Worm (Caenorhabditis elegans) whole organism, L4 larva: ENCODE results near the gene T20D4.3.

ENCODE experiments used
- D1046.2 ChIP-seq: fragments of 200-800 bp; sonication (Bioruptor generic); IDR thresholded peaks from 2 replicates; pipeline ENCODE4 v1.3.6; 2022; ENCODE audit warnings: missing genetic modification characterization, missing compliant biosample characterization
- T26A8.4 ChIP-seq: fragments of 200-800 bp; sonication (Bioruptor generic); IDR thresholded peaks from 2 replicates; pipeline ENCODE4 v1.3.6; 2022; ENCODE audit warnings: missing genetic modification characterization, missing compliant biosample characterization
- ZK337.2 ChIP-seq: fragments of 200-800 bp; sonication (Bioruptor generic); IDR thresholded peaks from 2 replicates; pipeline ENCODE4 v1.3.6; 2022; ENCODE audit warnings: missing genetic modification reagents, missing genetic modification characterization, missing compliant biosample characterization
- ceh-28 ChIP-seq: fragments of 150-350 bp; optimal IDR thresholded peaks from 2 replicates; lab custom pipeline; 2014; ENCODE audit warnings: missing biosample characterization, missing genetic modification reagents, missing genetic modification characterization
- fkh-10 ChIP-seq: fragments of 150-350 bp; optimal IDR thresholded peaks from 2 replicates; lab custom pipeline; 2014; ENCODE audit warnings: missing biosample characterization, missing genetic modification reagents, missing genetic modification characterization
- lin-39 ChIP-seq: fragments of 150-350 bp; optimal IDR thresholded peaks from 2 replicates; lab custom pipeline; 2014; ENCODE audit warnings: missing biosample characterization, missing genetic modification reagents, missing genetic modification characterization
- lsy-2 ChIP-seq, 2 experiments: fragments of 150-350 bp in 1 of 2; sonication (generic microtip) in 1 of 2; optimal IDR thresholded peaks; 2 replicates each; lab custom pipeline; 2014 to 2017; ENCODE audit warnings: missing biosample characterization in 2 of 2, missing genetic modification characterization in 2 of 2
- snpc-4 ChIP-seq: fragments of 150-350 bp; optimal IDR thresholded peaks from 2 replicates; lab custom pipeline; 2014; ENCODE audit warnings: missing biosample characterization, missing genetic modification characterization
- unc-62 ChIP-seq, 3 experiments: fragments of 150-350 bp in 1 of 3; sonication (generic microtip); optimal IDR thresholded peaks in 2 of 3; peaks in 1 of 3; 1 replicate in 1 of 3; 2 replicates in 2 of 3; lab custom pipeline; 2014 to 2017; ENCODE audit warnings: missing biosample characterization in 3 of 3, missing genetic modification characterization in 3 of 3, missing genetic modification reagents in 3 of 3, missing genotype in 1 of 3
- vab-7 ChIP-seq: fragments of 200-800 bp; sonication (Bioruptor generic); IDR thresholded peaks from 2 replicates; pipeline ENCODE4 v1.3.6; 2022; ENCODE audit warnings: missing genetic modification reagents, missing genetic modification characterization, missing compliant biosample characterization
- ztf-11 ChIP-seq: fragments of 150-350 bp; optimal IDR thresholded peaks from 2 replicates; lab custom pipeline; 2014; ENCODE audit warnings: missing biosample characterization, missing genetic modification characterization

- TF ChIP-seq D1046.2 (GFP tag; lab: Robert Waterston, UW) (no peak), unc-62 (GFP tag; optimal IDR thresholded peaks at IDR 0.05 in 1 of 2; lab: Kevin White, UChicago) (peak in 1 of 2 experiments; percentile 14), unc-62 (tag; optimal IDR thresholded peaks at IDR 0.05; lab: Kevin White, UChicago) (no peak), vab-7 (GFP tag; lab: Robert Waterston, UW) (no peak), snpc-4 (tag; lab: Kevin White, UChicago) (no peak), lin-39 (tag; lab: Kevin White, UChicago) (no peak), ztf-11 (tag; lab: Kevin White, UChicago) (no peak), lsy-2 (tag; optimal IDR thresholded peaks at IDR 0.05; lab: Kevin White, UChicago) (no peak), T26A8.4 (GFP tag; lab: Robert Waterston, UW) (no peak), fkh-10 (GFP tag; lab: Kevin White, UChicago) (no peak), ceh-28 (no peak), ZK337.2 (GFP tag; lab: Robert Waterston, UW) (no peak)
Observed at ce11 chrV:3426076-3426475, 8.0 kb downstream of the T20D4.3 start, which contains the start of gene srab-22.
